Fruit fly (Drosophila melanogaster) whole organism: ENCODE data around the gene CG10561.
A peak's percentile ranks its signal among the peaks of the same experiment; 100 is the strongest.

Experiments used
- CG8478 ChIP-seq: fragments of >200 bp; optimal IDR thresholded peaks from 2 replicates; lab custom pipeline; 2018; ENCODE audit warnings: inconsistent platforms
- Dll ChIP-seq: fragments of >200 bp; optimal IDR thresholded peaks from 2 replicates; lab custom pipeline; 2017
- EcR ChIP-seq, 2 experiments: fragments of >200 bp; optimal IDR thresholded peaks; 2 replicates each; lab custom pipeline; 2017; ENCODE audit warnings: missing biosample characterization in 2 of 2, missing genetic modification characterization in 2 of 2, missing genetic modification reagents in 2 of 2
- pan ChIP-seq: fragments of >200 bp; optimal IDR thresholded peaks from 2 replicates; lab custom pipeline; 2017
- psq ChIP-seq: fragments of >200 bp; optimal IDR thresholded peaks from 2 replicates; lab custom pipeline; 2017
- usp ChIP-seq: fragments of >200 bp; optimal IDR thresholded peaks from 2 replicates; lab custom pipeline; 2017; ENCODE audit warnings: missing biosample characterization, missing genetic modification characterization, mixed read lengths

CG10561 gene

dm6 chr2L:19136735-19137134 lies 22.5 kb downstream of the CG10561 start:
- no peak for TF ChIP-seq usp

- no peak for TF ChIP-seq CG8478 (lab: Kevin White, UChicago)
- TF ChIP-seq EcR (GFP tag; optimal IDR thresholded peaks at IDR 0.05; lab: Kevin White, UChicago), result no peak
- TF ChIP-seq pan (lab: Kevin White, UChicago), result no peak
- no peak for TF ChIP-seq psq (lab: Kevin White, UChicago)
- TF ChIP-seq Dll (lab: Kevin White, UChicago), result no peak
- no peak for TF ChIP-seq usp
Measured at dm6 chr2L:19137494-19138360, 23.5 kb downstream of the CG10561 start.

- TF ChIP-seq Dll (lab: Kevin White, UChicago) (no peak), usp (no peak), pan (lab: Kevin White, UChicago) (no peak), psq (lab: Kevin White, UChicago) (no peak), EcR (GFP tag; optimal IDR thresholded peaks at IDR 0.05; lab: Kevin White, UChicago) (peak in 1 of 2 experiments; percentile 58), CG8478 (lab: Kevin White, UChicago) (no peak)
Measured at dm6 chr2L:19138361-19139041, 24.3 kb downstream of the CG10561 start.

- TF ChIP-seq pan (lab: Kevin White, UChicago), result no peak
Measured at dm6 chr2L:19139751-19140150, 25.6 kb downstream of the CG10561 start.

- TF ChIP-seq pan (lab: Kevin White, UChicago), result no peak
- no peak for TF ChIP-seq CG8478 (lab: Kevin White, UChicago)
- no peak for TF ChIP-seq Dll (lab: Kevin White, UChicago)
- no peak for TF ChIP-seq usp
- no peak for TF ChIP-seq EcR (GFP tag; optimal IDR thresholded peaks at IDR 0.05; lab: Kevin White, UChicago)
- no peak for TF ChIP-seq psq (lab: Kevin White, UChicago)
Measured at dm6 chr2L:19140257-19140983, 26.2 kb downstream of the CG10561 start.

DNA sequence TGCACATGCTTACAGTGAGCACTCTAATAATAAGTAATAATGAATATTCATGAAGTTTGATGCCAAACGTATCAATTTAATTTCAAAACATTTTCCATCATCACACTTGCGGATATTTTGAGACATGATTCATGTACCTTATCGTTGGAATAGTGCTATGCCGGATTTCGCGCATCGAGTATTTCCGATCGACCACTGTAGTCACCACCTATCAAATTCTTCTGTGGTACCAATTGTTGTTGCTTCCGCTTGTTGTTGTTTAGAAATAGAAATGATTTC lies 26.7 kb downstream of the CG10561 start:
- TF ChIP-seq EcR (GFP tag; optimal IDR thresholded peaks at IDR 0.05; lab: Kevin White, UChicago) (no peak), psq (lab: Kevin White, UChicago) (no peak)

- TF ChIP-seq Dll (lab: Kevin White, UChicago) (peak; percentile 49), usp (no peak)
Measured at dm6 chr2L:19141435-19142126, 27.4 kb downstream of the CG10561 start.

DNA sequence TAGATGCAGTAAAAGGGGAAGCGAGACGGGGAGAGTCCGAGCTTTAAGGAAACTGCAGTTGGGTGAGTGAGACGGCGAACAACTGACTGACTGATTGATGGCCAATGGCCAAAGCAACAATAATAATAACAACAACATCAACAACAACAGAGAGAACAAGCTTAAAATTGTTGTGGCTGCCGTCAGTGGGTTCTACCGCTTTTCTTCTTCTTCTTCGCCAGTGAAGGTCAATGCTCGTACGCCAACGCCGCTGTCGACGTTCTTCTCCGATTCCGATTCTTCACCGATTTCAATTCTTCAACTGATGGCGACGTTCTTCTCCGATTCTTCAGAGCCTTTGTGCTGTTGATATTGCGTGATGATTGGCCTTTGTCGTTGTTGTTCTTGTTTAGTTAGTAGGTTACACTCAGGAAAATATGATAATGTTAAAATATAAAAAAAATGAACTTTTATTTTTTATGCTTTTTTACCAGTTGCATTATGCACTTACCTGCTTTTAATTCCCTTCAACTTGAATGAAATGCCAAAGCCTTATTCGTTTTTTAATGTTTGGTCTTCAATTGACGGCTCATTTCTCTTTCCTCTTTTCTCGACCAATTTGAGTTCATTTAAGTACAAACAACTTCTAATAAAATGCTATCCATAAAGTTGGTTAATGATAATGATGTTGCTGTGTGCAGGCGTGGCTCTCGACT lies 28.1 kb downstream of the CG10561 start:
- TF ChIP-seq pan (lab: Kevin White, UChicago) (no peak), Dll (lab: Kevin White, UChicago) (no peak), EcR (GFP tag; optimal IDR thresholded peaks at IDR 0.05; lab: Kevin White, UChicago) (peak; percentile 85), psq (lab: Kevin White, UChicago) (no peak), CG8478 (lab: Kevin White, UChicago) (peak; percentile 31), usp (no peak)

- TF ChIP-seq pan (lab: Kevin White, UChicago), result no peak
- TF ChIP-seq psq (lab: Kevin White, UChicago), result no peak
- TF ChIP-seq CG8478 (lab: Kevin White, UChicago), result no peak
- TF ChIP-seq Dll (lab: Kevin White, UChicago), result no peak
- no peak for TF ChIP-seq EcR (GFP tag; optimal IDR thresholded peaks at IDR 0.05; lab: Kevin White, UChicago)
- no peak for TF ChIP-seq usp
Measured at dm6 chr2L:19144115-19144514, 29.9 kb downstream of the CG10561 start.

- no peak for TF ChIP-seq psq (lab: Kevin White, UChicago)
- TF ChIP-seq EcR (GFP tag; optimal IDR thresholded peaks at IDR 0.05; lab: Kevin White, UChicago), result no peak
- TF ChIP-seq pan (lab: Kevin White, UChicago), result no peak
- no peak for TF ChIP-seq Dll (lab: Kevin White, UChicago)
- no peak for TF ChIP-seq CG8478 (lab: Kevin White, UChicago)
- TF ChIP-seq usp, result no peak
Measured at dm6 chr2L:19146047-19146446, 31.8 kb downstream of the CG10561 start.

- TF ChIP-seq CG8478 (lab: Kevin White, UChicago), result no peak
- TF ChIP-seq Dll (lab: Kevin White, UChicago), result no peak
- no peak for TF ChIP-seq pan (lab: Kevin White, UChicago)
- no peak for TF ChIP-seq usp
- TF ChIP-seq EcR (GFP tag; optimal IDR thresholded peaks at IDR 0.05; lab: Kevin White, UChicago), result no peak
- no peak for TF ChIP-seq psq (lab: Kevin White, UChicago)
Measured at dm6 chr2L:19146645-19147044, 32.4 kb downstream of the CG10561 start.
